Fruit fly (Drosophila melanogaster) whole organism, adult: ENCODE data around the gene CG11262.

Source experiments
- CG11617 ChIP-seq: fragments of 200-800 bp; sonication (Bioruptor generic); optimal IDR thresholded peaks from 2 replicates; lab custom pipeline; 2017; ENCODE audit warnings: mild to moderate bottlenecking, missing biosample characterization, missing genetic modification reagents, missing genetic modification characterization
- CG12768 ChIP-seq: fragments of 200-800 bp; sonication (Bioruptor generic); optimal IDR thresholded peaks from 2 replicates; lab custom pipeline; 2017; ENCODE audit warnings: missing biosample characterization, missing genetic modification characterization, mild to moderate bottlenecking, moderate library complexity, missing genetic modification reagents
- CG14711 ChIP-seq: fragments of 200-800 bp; sonication (Bioruptor generic); optimal IDR thresholded peaks from 2 replicates; lab custom pipeline; 2018; ENCODE audit warnings: missing biosample characterization, mild to moderate bottlenecking, missing genetic modification characterization, moderate library complexity
- CG1620 ChIP-seq: fragments of 200-800 bp; sonication (Bioruptor generic); optimal IDR thresholded peaks from 2 replicates; lab custom pipeline; 2016; ENCODE audit warnings: missing biosample characterization, missing genetic modification characterization
- CG33017 ChIP-seq: fragments of 200-800 bp; sonication (Bioruptor generic); optimal IDR thresholded peaks from 2 replicates; lab custom pipeline; 2018; ENCODE audit warnings: missing biosample characterization, mild to moderate bottlenecking, missing genetic modification characterization, moderate library complexity
- CG5204 ChIP-seq: fragments of 200-800 bp; sonication (Bioruptor generic); optimal IDR thresholded peaks from 2 replicates; lab custom pipeline; 2016; ENCODE audit warnings: missing biosample characterization, missing genetic modification characterization
- CG7045 ChIP-seq: fragments of 200-800 bp; sonication (Bioruptor generic); optimal IDR thresholded peaks from 2 replicates; lab custom pipeline; 2017; ENCODE audit warnings: missing biosample characterization, mild to moderate bottlenecking, missing genetic modification characterization
- CG7101 ChIP-seq: fragments of 200-800 bp; sonication (Bioruptor generic); optimal IDR thresholded peaks from 2 replicates; lab custom pipeline; 2018; ENCODE audit warnings: missing biosample characterization, mild to moderate bottlenecking, missing genetic modification characterization, moderate library complexity
- Clk ChIP-seq: fragments of 200-800 bp; sonication (Bioruptor generic); optimal IDR thresholded peaks from 2 replicates; lab custom pipeline; 2017; ENCODE audit warnings: missing biosample characterization, missing genetic modification characterization
- Crg-1 ChIP-seq: fragments of 200-800 bp; sonication (Bioruptor generic); optimal IDR thresholded peaks from 2 replicates; lab custom pipeline; 2016; ENCODE audit warnings: missing biosample characterization, missing genetic modification characterization
- Hr96 ChIP-seq: fragments of 200-800 bp; sonication (Bioruptor generic); optimal IDR thresholded peaks from 2 replicates; lab custom pipeline; 2016; ENCODE audit warnings: missing biosample characterization, missing genetic modification characterization
- Mnt ChIP-seq: fragments of 200-800 bp; sonication (Bioruptor generic); optimal IDR thresholded peaks from 2 replicates; lab custom pipeline; 2016; ENCODE audit warnings: missing biosample characterization, mild to moderate bottlenecking, missing genetic modification characterization
- bab1 ChIP-seq: fragments of 200-800 bp; sonication (Bioruptor generic); optimal IDR thresholded peaks from 3 replicates; lab custom pipeline; 2019; ENCODE audit warnings: missing biosample characterization, mild to moderate bottlenecking, missing genetic modification characterization, moderate library complexity
- cic ChIP-seq: fragments of 200-800 bp; sonication (Bioruptor generic); optimal IDR thresholded peaks from 2 replicates; lab custom pipeline; 2017; ENCODE audit warnings: missing biosample characterization, mild to moderate bottlenecking, missing genetic modification characterization, moderate library complexity
- cnc ChIP-seq, 2 experiments: fragments of >200 bp; optimal IDR thresholded peaks; 2 replicates each; lab custom pipeline; 2017
- kay ChIP-seq: fragments of 200-800 bp; sonication (Bioruptor generic); peaks from one replicate; lab custom pipeline; 2016; ENCODE audit warnings: missing biosample characterization, missing genetic modification characterization, borderline replicate concordance
- ovo ChIP-seq: fragments of 200-800 bp; sonication (Bioruptor generic); optimal IDR thresholded peaks from 2 replicates; lab custom pipeline; 2016; ENCODE audit warnings: missing biosample characterization, missing genetic modification characterization
- pad ChIP-seq: fragments of 200-800 bp; sonication (Bioruptor generic); optimal IDR thresholded peaks from 3 replicates; lab custom pipeline; 2017; ENCODE audit warnings: missing biosample characterization, missing genetic modification characterization, mild to moderate bottlenecking, moderate library complexity, missing genetic modification reagents
- tj ChIP-seq: fragments of 200-800 bp; sonication (Bioruptor generic); optimal IDR thresholded peaks from 3 replicates; lab custom pipeline; 2017; ENCODE audit warnings: missing biosample characterization, mild to moderate bottlenecking, missing genetic modification characterization, moderate library complexity
- toe ChIP-seq: fragments of 200-800 bp; sonication (Bioruptor generic); optimal IDR thresholded peaks from 2 replicates; lab custom pipeline; 2016; ENCODE audit warnings: missing biosample characterization, missing genetic modification characterization

CG11262 gene

DNA sequence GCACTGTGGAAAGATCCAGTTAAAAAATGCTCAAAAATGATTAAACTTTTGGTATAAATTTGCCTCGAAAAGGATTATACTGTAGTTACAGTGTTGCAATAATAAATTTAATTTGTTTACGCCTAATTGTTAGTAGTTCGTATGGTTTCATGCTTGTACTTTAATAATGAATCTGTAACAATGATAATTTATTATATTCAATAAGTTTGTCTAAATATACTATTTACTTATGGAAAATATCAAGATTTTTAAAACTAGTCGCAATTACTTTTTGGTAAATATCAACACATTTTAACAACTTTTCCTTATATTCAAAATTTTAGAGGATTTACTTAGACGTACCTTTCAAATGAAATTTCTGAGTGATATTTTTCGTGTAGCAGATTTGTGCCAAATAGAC is at the start of gene CG11262:
TSS of gene CG11262 (plus strand) at position 301 of the 400 bp plus-strand sequence.
- TF ChIP-seq toe (GFP tag; lab: Kevin White, UChicago) (no peak), Clk (GFP tag; lab: Kevin White, UChicago) (no peak), CG11617 (no peak), tj (GFP tag; lab: Kevin White, UChicago) (no peak), Mnt (GFP tag; lab: Kevin White, UChicago) (no peak), CG12768 (no peak), CG33017 (tag; lab: Kevin White, UChicago) (no peak)

DNA sequence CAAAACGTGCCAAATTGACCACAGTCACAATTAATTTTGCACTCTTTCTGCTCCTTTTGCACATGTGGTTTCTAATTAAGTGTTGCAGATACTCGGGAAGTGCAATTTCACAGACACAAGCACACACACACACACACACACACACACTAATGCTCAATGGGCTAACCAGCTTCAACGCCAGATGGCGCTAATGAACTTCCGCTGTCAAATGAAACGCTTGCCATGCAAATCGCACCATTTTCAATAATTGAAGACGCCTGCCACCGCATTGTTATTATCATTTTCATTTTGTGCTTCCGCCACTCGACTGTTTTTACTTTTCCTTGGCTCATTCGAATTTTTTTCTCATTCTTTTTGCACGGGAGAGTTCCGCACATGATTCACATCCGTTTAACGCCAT is 45.5 kb upstream of the CG11262 start:
- TF ChIP-seq CG11617 (no peak), CG14711 (no peak), cnc (optimal IDR thresholded peaks at IDR 0.05; lab: Kevin White, UChicago) (no peak), CG33017 (tag; lab: Kevin White, UChicago) (no peak), pad (GFP tag; lab: Kevin White, UChicago) (no peak), CG1620 (GFP tag; lab: Kevin White, UChicago) (no peak), CG7045 (GFP tag; lab: Kevin White, UChicago) (no peak), CG5204 (GFP tag; lab: Kevin White, UChicago) (no peak), CG12768 (no peak), ovo (GFP tag; lab: Kevin White, UChicago) (no peak), Clk (GFP tag; lab: Kevin White, UChicago) (no peak), Crg-1 (GFP tag; lab: Kevin White, UChicago) (no peak), Mnt (GFP tag; lab: Kevin White, UChicago) (no peak), cic (GFP tag; lab: Kevin White, UChicago) (no peak), kay (GFP tag; lab: Kevin White, UChicago) (no peak), Hr96 (GFP tag; lab: Kevin White, UChicago) (no peak), bab1 (GFP tag; lab: Kevin White, UChicago) (no peak)

DNA sequence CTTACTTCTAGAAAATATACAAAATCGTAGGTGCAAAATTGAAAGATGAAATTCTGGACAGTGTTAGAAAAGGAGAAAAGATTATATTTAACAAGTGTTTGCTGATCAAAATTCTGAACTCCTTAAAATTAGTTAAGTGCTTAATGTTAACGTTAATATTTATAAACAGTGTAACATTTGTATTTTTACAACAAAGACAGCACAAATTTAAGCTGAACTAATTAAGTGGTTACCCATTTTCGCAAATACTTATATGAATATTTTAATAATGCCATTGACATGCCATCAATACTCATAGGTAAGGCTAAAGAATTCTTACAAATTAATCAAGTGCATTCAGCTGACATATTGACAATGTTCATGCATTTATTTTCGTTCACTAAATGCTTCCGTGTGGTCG is 40.4 kb upstream of the CG11262 start, which contains the start of gene CG10752:
TSS of gene CG10752 (minus strand) at position 101 of the 400 bp plus-strand sequence.
- TF ChIP-seq CG7101 (tag; lab: Kevin White, UChicago), result no peak
- TF ChIP-seq pad (GFP tag; lab: Kevin White, UChicago), result no peak
- TF ChIP-seq Hr96 (GFP tag; lab: Kevin White, UChicago), result no peak
- TF ChIP-seq ovo (GFP tag; lab: Kevin White, UChicago), result no peak
- TF ChIP-seq CG7045 (GFP tag; lab: Kevin White, UChicago), result no peak
- no peak for TF ChIP-seq kay (GFP tag; lab: Kevin White, UChicago)

DNA sequence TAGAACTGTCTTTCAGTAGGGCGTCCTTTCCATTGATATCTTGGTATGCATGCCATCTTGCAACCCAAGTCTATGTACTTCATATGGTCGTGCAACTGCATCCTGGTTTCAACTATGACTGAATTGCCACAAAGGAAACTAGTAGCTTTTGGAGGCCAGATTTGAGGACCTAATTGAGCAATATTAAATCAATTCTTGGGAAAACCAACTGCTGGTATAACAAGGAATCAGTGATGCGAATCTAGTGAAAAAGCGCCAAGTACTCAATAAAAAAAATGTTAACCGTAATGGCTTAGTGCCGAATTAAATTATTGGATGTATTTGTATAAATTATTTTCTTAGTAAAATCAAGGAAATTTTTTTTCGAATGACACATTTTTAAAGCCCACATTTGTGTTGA is 27.3 kb upstream of the CG11262 start, which contains the start of gene Or69a:
TSS of gene Or69a (minus strand) at position 101 of the 400 bp plus-strand sequence.
- no peak for TF ChIP-seq CG5204 (GFP tag; lab: Kevin White, UChicago)
- TF ChIP-seq Mnt (GFP tag; lab: Kevin White, UChicago), result no peak
- no peak for TF ChIP-seq kay (GFP tag; lab: Kevin White, UChicago)
- TF ChIP-seq CG7045 (GFP tag; lab: Kevin White, UChicago), result no peak
- TF ChIP-seq CG14711, result no peak
- TF ChIP-seq CG12768, result no peak
- no peak for TF ChIP-seq pad (GFP tag; lab: Kevin White, UChicago)
- TF ChIP-seq CG7101 (tag; lab: Kevin White, UChicago), result no peak
- TF ChIP-seq CG33017 (tag; lab: Kevin White, UChicago), result no peak
- no peak for TF ChIP-seq cic (GFP tag; lab: Kevin White, UChicago)
- TF ChIP-seq Clk (GFP tag; lab: Kevin White, UChicago), result no peak

DNA sequence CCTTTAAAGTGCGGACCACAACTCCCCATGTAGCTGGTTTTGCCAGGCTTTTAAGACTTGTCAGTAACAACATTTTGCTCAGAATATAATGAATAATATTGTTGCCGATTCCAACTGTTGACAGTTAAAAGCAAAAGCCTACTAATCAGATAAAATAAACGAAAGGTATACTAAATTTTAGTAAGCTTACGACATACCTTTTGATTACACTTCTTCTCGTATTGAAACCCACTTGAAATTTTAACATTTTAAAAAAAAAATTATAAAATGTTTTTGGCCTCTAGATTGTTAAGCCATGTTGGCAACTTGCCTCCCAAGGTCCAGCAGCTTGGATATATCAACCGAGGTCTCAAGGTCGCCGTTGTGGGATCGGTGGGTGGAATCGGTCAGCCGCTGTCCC is 22.7 kb upstream of the CG11262 start, which contains the start of the genes CG10748 and CG10749:
TSS of gene CG10748 (minus strand) at position 101 of the 400 bp plus-strand sequence.
TSS of gene CG10749 (plus strand) at position 216 of the 400 bp plus-strand sequence.
- no peak for TF ChIP-seq CG12768
- no peak for TF ChIP-seq Clk (GFP tag; lab: Kevin White, UChicago)
- TF ChIP-seq Mnt (GFP tag; lab: Kevin White, UChicago), result no peak
- no peak for TF ChIP-seq kay (GFP tag; lab: Kevin White, UChicago)
- no peak for TF ChIP-seq CG5204 (GFP tag; lab: Kevin White, UChicago)
- TF ChIP-seq pad (GFP tag; lab: Kevin White, UChicago), result no peak
- TF ChIP-seq cic (GFP tag; lab: Kevin White, UChicago), result no peak
- TF ChIP-seq CG33017 (tag; lab: Kevin White, UChicago), result no peak

DNA sequence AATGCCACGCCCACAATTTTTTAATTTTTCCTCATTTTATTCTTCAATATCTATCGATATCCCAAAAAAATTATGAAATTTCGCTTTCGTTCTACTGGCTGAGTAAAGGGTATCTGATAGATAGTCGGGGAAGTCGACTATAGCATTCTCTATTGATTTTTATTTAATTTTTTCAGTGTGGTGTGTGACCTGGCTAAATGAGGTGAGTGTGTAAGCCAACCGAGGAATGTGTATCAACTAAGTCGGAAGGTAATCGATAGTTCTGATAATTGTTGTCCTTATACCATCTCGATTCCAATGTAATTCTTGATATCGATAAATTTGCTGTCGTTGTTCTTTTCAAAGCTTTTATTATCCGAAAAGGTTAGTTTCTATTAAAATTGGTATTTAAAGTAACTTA is 11.6 kb downstream of the CG11262 start, which contains the start of gene CG11263:
TSS of gene CG11263 (plus strand) at position 328 of the 400 bp plus-strand sequence.
- TF ChIP-seq cic (GFP tag; lab: Kevin White, UChicago) (no peak), bab1 (GFP tag; lab: Kevin White, UChicago) (no peak), CG7101 (tag; lab: Kevin White, UChicago) (peak; percentile 3), Hr96 (GFP tag; lab: Kevin White, UChicago) (no peak), CG5204 (GFP tag; lab: Kevin White, UChicago) (no peak)

DNA sequence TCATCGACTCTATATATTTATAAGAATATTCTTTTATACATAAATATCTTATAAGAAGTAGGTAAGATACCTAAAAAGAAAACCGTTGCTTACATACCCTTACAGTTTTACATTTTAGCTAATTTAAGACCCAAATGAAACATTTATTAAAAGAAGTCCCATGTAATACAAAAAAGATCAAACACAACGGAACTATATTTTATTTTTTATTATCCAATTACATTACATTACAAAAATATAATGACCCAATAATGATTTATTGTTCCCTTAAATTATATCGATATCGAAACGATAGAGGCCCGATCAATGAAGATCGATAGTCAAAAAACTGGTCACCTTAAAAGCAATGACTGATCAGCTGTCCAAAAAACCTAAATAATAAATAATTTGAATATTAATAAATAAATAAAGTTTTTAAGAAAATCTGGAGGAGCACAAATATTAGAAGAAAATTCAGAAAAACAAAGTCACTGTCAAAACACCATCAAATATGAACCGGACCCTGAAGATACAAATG is 13.1 kb downstream of the CG11262 start:
- TF ChIP-seq CG14711 (peak; percentile 40), toe (GFP tag; lab: Kevin White, UChicago) (no peak), pad (GFP tag; lab: Kevin White, UChicago) (no peak), Crg-1 (GFP tag; lab: Kevin White, UChicago) (no peak), Clk (GFP tag; lab: Kevin White, UChicago) (no peak), kay (GFP tag; lab: Kevin White, UChicago) (peak; percentile 55), bab1 (GFP tag; lab: Kevin White, UChicago) (peak; percentile 34), CG11617 (no peak)
